Worm (Caenorhabditis elegans) whole organism, L3 larva: ENCODE data around the gene ZK809.9.
A peak's percentile ranks its signal among the peaks of the same experiment; 100 is the strongest.

Experiments
- ZK546.5 ChIP-seq: sonication (generic microtip); optimal IDR thresholded peaks from 2 replicates; lab custom pipeline; 2017; ENCODE audit warnings: missing biosample characterization, missing genetic modification characterization
- aly-2 ChIP-seq: fragments of 150-350 bp; optimal IDR thresholded peaks from 2 replicates; lab custom pipeline; 2014; ENCODE audit warnings: missing biosample characterization, missing genetic modification characterization
- ama-1 ChIP-seq: fragments of 150-350 bp; optimal IDR thresholded peaks from 2 replicates; lab custom pipeline; 2018
- ceh-16 ChIP-seq: sonication (generic microtip); optimal IDR thresholded peaks from 2 replicates; lab custom pipeline; 2017; ENCODE audit warnings: missing biosample characterization, missing genetic modification characterization
- egl-27 ChIP-seq: sonication (generic microtip); optimal IDR thresholded peaks from 4 replicates; lab custom pipeline; 2017; ENCODE audit warnings: missing biosample characterization, missing genetic modification reagents, missing genetic modification characterization
- egl-5 ChIP-seq: fragments of 150-350 bp; optimal IDR thresholded peaks from 2 replicates; lab custom pipeline; 2017; ENCODE audit warnings: missing biosample characterization, missing genetic modification reagents, missing genetic modification characterization, inconsistent platforms
- elt-1 ChIP-seq: fragments of 150-350 bp; optimal IDR thresholded peaks from 2 replicates; lab custom pipeline; 2014; ENCODE audit warnings: missing biosample characterization, missing genetic modification characterization
- elt-2 ChIP-seq: sonication (generic microtip); optimal IDR thresholded peaks from 2 replicates; lab custom pipeline; 2016; ENCODE audit warnings: missing genetic modification reagents, mild to moderate bottlenecking, missing genetic modification characterization, missing compliant biosample characterization
- elt-3 ChIP-seq, 3 experiments: fragments of 150-350 bp in 1 of 3; sonication (generic microtip) in 2 of 3; optimal IDR thresholded peaks; 2 replicates in 2 of 3; 4 replicates in 1 of 3; lab custom pipeline; 2014 to 2017; ENCODE audit warnings: missing biosample characterization in 3 of 3, missing genetic modification characterization in 3 of 3
- eor-1 ChIP-seq, 2 experiments: fragments of 150-350 bp; optimal IDR thresholded peaks; 2 replicates each; lab custom pipeline; 2014 to 2018; ENCODE audit warnings: missing biosample characterization in 2 of 2, missing genetic modification characterization in 2 of 2
- fkh-10 ChIP-seq: sonication (generic microtip); optimal IDR thresholded peaks from 2 replicates; lab custom pipeline; 2017; ENCODE audit warnings: missing biosample characterization, missing genetic modification reagents, missing genetic modification characterization
- fkh-2 ChIP-seq: fragments of 150-350 bp; optimal IDR thresholded peaks from 2 replicates; lab custom pipeline; 2014; ENCODE audit warnings: missing biosample characterization, missing genetic modification reagents, missing genetic modification characterization
- fos-1 ChIP-seq: fragments of 150-350 bp; optimal IDR thresholded peaks from 2 replicates; lab custom pipeline; 2014; ENCODE audit warnings: missing biosample characterization, missing genetic modification characterization
- hmg-11 ChIP-seq: sonication (generic microtip); optimal IDR thresholded peaks from 2 replicates; lab custom pipeline; 2016; ENCODE audit warnings: missing genetic modification characterization, missing compliant biosample characterization
- jun-1 ChIP-seq: fragments of 150-350 bp; optimal IDR thresholded peaks from 2 replicates; lab custom pipeline; 2014; ENCODE audit warnings: missing biosample characterization, missing genetic modification reagents, missing genetic modification characterization
- lin-15B ChIP-seq: fragments of 150-350 bp; optimal IDR thresholded peaks from 2 replicates; lab custom pipeline; 2014; ENCODE audit warnings: missing biosample characterization, missing genetic modification characterization
- lin-39 ChIP-seq: fragments of 150-350 bp; optimal IDR thresholded peaks from 2 replicates; lab custom pipeline; 2018; ENCODE audit warnings: missing biosample characterization, missing genetic modification reagents, missing genetic modification characterization
- lsy-12 ChIP-seq: sonication (generic microtip); optimal IDR thresholded peaks from 2 replicates; lab custom pipeline; 2016; ENCODE audit warnings: mild to moderate bottlenecking, missing genetic modification characterization, missing compliant biosample characterization
- mdl-1 ChIP-seq: fragments of 150-350 bp; optimal IDR thresholded peaks from 2 replicates; lab custom pipeline; 2014; ENCODE audit warnings: missing biosample characterization, missing genetic modification characterization
- nfya-1 ChIP-seq: sonication (generic microtip); optimal IDR thresholded peaks from 2 replicates; lab custom pipeline; 2017; ENCODE audit warnings: missing genetic modification characterization, mild to moderate bottlenecking, missing compliant biosample characterization, antibody characterized with exemption, moderate library complexity; ENCODE audit not compliant: insufficient read depth
- nhr-11 ChIP-seq: fragments of 150-350 bp; optimal IDR thresholded peaks from 2 replicates; lab custom pipeline; 2014; ENCODE audit warnings: missing biosample characterization, missing genetic modification characterization
- nhr-12 ChIP-seq: fragments of 150-350 bp; optimal IDR thresholded peaks from 2 replicates; lab custom pipeline; 2014; ENCODE audit warnings: missing biosample characterization, missing genetic modification characterization
- nhr-23 ChIP-seq: fragments of 150-350 bp; optimal IDR thresholded peaks from 2 replicates; lab custom pipeline; 2014; ENCODE audit warnings: missing biosample characterization, missing genetic modification reagents, missing genetic modification characterization
- nhr-237 ChIP-seq: fragments of 150-350 bp; optimal IDR thresholded peaks from 2 replicates; lab custom pipeline; 2014; ENCODE audit warnings: missing biosample characterization, missing genetic modification characterization
- nhr-25 ChIP-seq: sonication (generic microtip); optimal IDR thresholded peaks from 2 replicates; lab custom pipeline; 2017; ENCODE audit warnings: missing biosample characterization, missing genetic modification characterization
- nhr-28 ChIP-seq: fragments of 150-350 bp; optimal IDR thresholded peaks from 2 replicates; lab custom pipeline; 2014; ENCODE audit warnings: missing biosample characterization, missing genetic modification characterization
- nhr-43 ChIP-seq: sonication (generic microtip); optimal IDR thresholded peaks from 2 replicates; lab custom pipeline; 2016; ENCODE audit warnings: mild to moderate bottlenecking, missing genetic modification characterization, missing compliant biosample characterization; ENCODE audit not compliant: poor library complexity, severe bottlenecking
- nhr-67 ChIP-seq: fragments of 150-350 bp; optimal IDR thresholded peaks from 2 replicates; lab custom pipeline; 2014; ENCODE audit warnings: missing biosample characterization, missing genetic modification characterization
- nhr-76 ChIP-seq: fragments of 150-350 bp; sonication (generic microtip); optimal IDR thresholded peaks from 5 replicates; lab custom pipeline; 2014; ENCODE audit warnings: missing biosample characterization, missing genetic modification characterization
- nhr-77 ChIP-seq: fragments of 150-350 bp; optimal IDR thresholded peaks from 2 replicates; lab custom pipeline; 2014; ENCODE audit warnings: missing biosample characterization, missing genetic modification characterization
- pha-4 ChIP-seq: fragments of 150-350 bp; optimal IDR thresholded peaks from 2 replicates; lab custom pipeline; 2014; ENCODE audit warnings: missing biosample characterization, missing genetic modification reagents, missing genetic modification characterization
- pqm-1 ChIP-seq: fragments of 150-350 bp; optimal IDR thresholded peaks from 2 replicates; lab custom pipeline; 2017; ENCODE audit warnings: missing biosample characterization, missing genetic modification characterization, inconsistent platforms
- skn-1 ChIP-seq: fragments of 150-350 bp; optimal IDR thresholded peaks from 2 replicates; lab custom pipeline; 2014; ENCODE audit warnings: missing biosample characterization, missing genetic modification characterization
- snpc-4 ChIP-seq: fragments of 150-350 bp; optimal IDR thresholded peaks from 2 replicates; lab custom pipeline; 2014; ENCODE audit warnings: missing biosample characterization, missing genetic modification characterization
- unc-39 ChIP-seq: sonication (generic microtip); optimal IDR thresholded peaks from 4 replicates; lab custom pipeline; 2017; ENCODE audit warnings: missing biosample characterization, missing genetic modification characterization
- unc-62 ChIP-seq: fragments of 150-350 bp; sonication (generic microtip); optimal IDR thresholded peaks from 4 replicates; lab custom pipeline; 2014; ENCODE audit warnings: missing biosample characterization, missing genetic modification reagents, missing genetic modification characterization
- ztf-4 ChIP-seq: fragments of 150-350 bp; optimal IDR thresholded peaks from 2 replicates; lab custom pipeline; 2014; ENCODE audit warnings: missing biosample characterization, missing genetic modification characterization

The ZK809.9 gene

ce11 chrIV:11627847-11628246 is 37.3 kb upstream of the ZK809.9 start, which contains the start of gene lys-6:
TSS of gene lys-6 (minus strand) at chrIV:11627947.
- no peak for TF ChIP-seq elt-1
- TF ChIP-seq nhr-12 (tag; lab: Kevin White, UChicago) = no peak
- TF ChIP-seq pha-4 (tag; lab: Kevin White, UChicago) = no peak
- TF ChIP-seq nhr-28 (tag; lab: Kevin White, UChicago) = no peak
- no peak for TF ChIP-seq eor-1 (tag; optimal IDR thresholded peaks at IDR 0.05; lab: Kevin White, UChicago)
- no peak for TF ChIP-seq nhr-76 (tag; lab: Kevin White, UChicago)
- TF ChIP-seq pqm-1 = peak; percentile 29
- TF ChIP-seq ztf-4 (tag; lab: Kevin White, UChicago) = no peak
- TF ChIP-seq nhr-67 = no peak
- TF ChIP-seq egl-5 (tag; lab: Kevin White, UChicago) = no peak
- TF ChIP-seq elt-2 (tag; lab: Kevin White, UChicago) = peak; percentile 7
- TF ChIP-seq jun-1 (tag; lab: Kevin White, UChicago) = no peak
- TF ChIP-seq skn-1 = no peak
- no peak for TF ChIP-seq ceh-16 (tag; lab: Kevin White, UChicago)

- TF ChIP-seq elt-3 (tag; optimal IDR thresholded peaks at IDR 0.05; lab: Kevin White, UChicago) = no peak
- TF ChIP-seq unc-62 = no peak
- no peak for TF ChIP-seq unc-39
- no peak for TF ChIP-seq jun-1 (tag; lab: Kevin White, UChicago)
- no peak for TF ChIP-seq nhr-237 (tag; lab: Kevin White, UChicago)
- TF ChIP-seq nhr-23 (tag; lab: Kevin White, UChicago) = no peak
- no peak for TF ChIP-seq nhr-77 (tag; lab: Kevin White, UChicago)
- TF ChIP-seq nhr-25 = no peak
- no peak for TF ChIP-seq nhr-11 (tag; lab: Kevin White, UChicago)
- TF ChIP-seq fkh-2 (tag; lab: Kevin White, UChicago) = no peak
- TF ChIP-seq elt-2 (tag; lab: Kevin White, UChicago) = no peak
- TF ChIP-seq egl-27 (tag; lab: Kevin White, UChicago) = no peak
- no peak for TF ChIP-seq ztf-4 (tag; lab: Kevin White, UChicago)
- no peak for TF ChIP-seq snpc-4
Observed at ce11 chrIV:11631750-11632149, 33.4 kb upstream of the ZK809.9 start, which contains the start of gene F58B3.4. TSS of gene F58B3.4 (minus strand) at chrIV:11631850.

ce11 chrIV:11635437-11636408 is 29.4 kb upstream of the ZK809.9 start, which contains the start of gene mars-1:
TSS of gene mars-1 (minus strand) at chrIV:11635487.
- TF ChIP-seq elt-2 (tag; lab: Kevin White, UChicago) (peak; percentile 32), fkh-10 (GFP tag; lab: Kevin White, UChicago) (peak; percentile 25), lsy-12 (tag; lab: Kevin White, UChicago) (peak; percentile 22), elt-3 (tag; optimal IDR thresholded peaks at IDR 0.05; lab: Kevin White, UChicago) (no peak), nhr-43 (tag; lab: Kevin White, UChicago) (peak; percentile 31), pha-4 (tag; lab: Kevin White, UChicago) (peak; percentile 76), fos-1 (tag; lab: Kevin White, UChicago) (no peak), nhr-11 (tag; lab: Kevin White, UChicago) (peak; percentile 34), skn-1 (peak; percentile 39), nhr-25 (peak; percentile 61), nhr-12 (tag; lab: Kevin White, UChicago) (no peak), lin-15B (tag; lab: Kevin White, UChicago) (peak; percentile 80), lin-39 (no peak), mdl-1 (tag; lab: Kevin White, UChicago) (no peak), ZK546.5 (tag; lab: Kevin White, UChicago) (no peak), nfya-1 (peak; percentile 58), nhr-23 (tag; lab: Kevin White, UChicago) (peak; percentile 56), unc-39 (no peak), ama-1 (lab: Kevin White, UChicago) (no peak), aly-2 (no peak), hmg-11 (tag; lab: Kevin White, UChicago) (peak; percentile 10), pqm-1 (no peak), snpc-4 (peak; percentile 18)
